Worm (Caenorhabditis elegans): ENCODE measurements around the gene K08C7.1.

The K08C7.1 gene

DNA sequence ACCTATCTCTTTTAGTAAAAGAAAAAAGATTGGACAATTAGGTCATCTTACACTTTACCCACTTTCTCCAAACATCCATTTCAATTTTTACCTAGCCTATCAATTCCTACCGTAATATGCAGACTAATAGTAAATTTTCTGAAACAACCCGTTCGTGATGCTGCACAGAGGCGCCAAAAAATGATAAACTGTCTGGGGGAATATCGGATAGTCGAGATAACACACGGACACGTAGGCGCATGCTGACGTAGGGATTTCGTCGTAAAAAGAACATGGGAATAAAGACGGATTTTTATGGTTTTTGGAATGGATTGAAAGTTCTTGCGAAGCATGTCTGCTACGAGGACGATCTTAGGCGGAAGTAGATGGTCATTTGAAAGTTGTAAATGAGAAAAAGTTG lies 40.2 kb upstream of the K08C7.1 start:
- TF ChIP-seq T07F8.4 (tag; optimal IDR thresholded peaks at IDR 0.05) (no peak), lag-1 (GFP tag; IDR thresholded peaks at IDR 0.05) (no peak), cebp-1 (GFP tag; IDR thresholded peaks at IDR 0.05) (no peak), cebp-1 (tag; optimal IDR thresholded peaks at IDR 0.05) (no peak), fkh-3 (tag; optimal IDR thresholded peaks at IDR 0.05) (no peak), madf-8 (GFP tag; conservative IDR thresholded peaks at IDR 0.05) (no peak), lsy-27 (tag; optimal IDR thresholded peaks at IDR 0.05; ENCODE audit: borderline replicate concordance, insufficient read depth) (no peak), pbrm-1 (GFP tag; IDR thresholded peaks at IDR 0.05) (no peak), F57C9.4 (tag; optimal IDR thresholded peaks at IDR 0.05) (no peak), nhr-80 (tag; optimal IDR thresholded peaks at IDR 0.05) (no peak), lin-26 (GFP tag; IDR thresholded peaks at IDR 0.05) (no peak), efl-1 (GFP tag; optimal IDR thresholded peaks at IDR 0.05) (no peak), chd-7 (tag; optimal IDR thresholded peaks at IDR 0.05) (no peak), nhr-27 (tag; optimal IDR thresholded peaks at IDR 0.05) (no peak), snpc-4 (GFP tag; optimal IDR thresholded peaks at IDR 0.05) (no peak), snpc-4 (tag; optimal IDR thresholded peaks at IDR 0.05) (no peak), hlh-12 (tag; optimal IDR thresholded peaks at IDR 0.05) (no peak), Y79H2A.3 (GFP tag; conservative IDR thresholded peaks at IDR 0.05) (no peak), ztf-6 (GFP tag; IDR thresholded peaks at IDR 0.05) (no peak), C17E4.6 (GFP tag; IDR thresholded peaks at IDR 0.05) (no peak), attf-3 (GFP tag; conservative IDR thresholded peaks at IDR 0.05) (no peak)

DNA sequence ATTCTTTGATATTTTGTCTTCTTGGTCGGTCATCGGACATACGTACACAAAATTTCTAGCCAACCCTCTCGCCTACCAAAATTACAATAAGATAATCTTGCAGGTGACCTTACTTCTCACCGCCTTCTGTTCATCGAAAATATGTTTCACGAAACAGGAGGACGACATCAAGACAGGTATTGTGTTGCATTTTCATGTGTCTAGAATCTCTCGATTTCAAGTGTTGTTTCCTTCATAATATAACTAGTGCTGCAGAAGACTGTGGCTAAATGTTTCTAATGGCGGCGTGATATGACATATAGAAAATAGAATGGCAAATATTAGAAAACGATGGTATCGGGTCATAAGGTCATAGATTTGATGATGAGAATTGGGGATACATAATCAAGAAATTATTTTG lies 39.5 kb upstream of the K08C7.1 start:
- TF ChIP-seq rec-8 (tag; optimal IDR thresholded peaks at IDR 0.05): no peak
- no peak for TF ChIP-seq bed-2 (GFP tag; IDR thresholded peaks at IDR 0.05)
- no peak for TF ChIP-seq nhr-179 (tag; optimal IDR thresholded peaks at IDR 0.05)
- TF ChIP-seq F57A8.1 (GFP tag; optimal IDR thresholded peaks at IDR 0.05): no peak
- no peak for TF ChIP-seq ccch-3 (GFP tag; optimal IDR thresholded peaks at IDR 0.05)
- no peak for TF ChIP-seq pbrm-1 (GFP tag; IDR thresholded peaks at IDR 0.05)
- TF ChIP-seq attf-6 (GFP tag; IDR thresholded peaks at IDR 0.05): no peak
- no peak for TF ChIP-seq Y53F4B.3 (GFP tag; IDR thresholded peaks at IDR 0.05)
- no peak for TF ChIP-seq F37B4.10 (GFP tag; IDR thresholded peaks at IDR 0.05)
- no peak for TF ChIP-seq C17E4.6 (GFP tag; IDR thresholded peaks at IDR 0.05)
- no peak for TF ChIP-seq tbx-9 (tag; optimal IDR thresholded peaks at IDR 0.05; ENCODE audit: borderline replicate concordance)
- TF ChIP-seq ZK185.1 (tag; optimal IDR thresholded peaks at IDR 0.05; ENCODE audit: poor library complexity, severe bottlenecking): no peak

DNA sequence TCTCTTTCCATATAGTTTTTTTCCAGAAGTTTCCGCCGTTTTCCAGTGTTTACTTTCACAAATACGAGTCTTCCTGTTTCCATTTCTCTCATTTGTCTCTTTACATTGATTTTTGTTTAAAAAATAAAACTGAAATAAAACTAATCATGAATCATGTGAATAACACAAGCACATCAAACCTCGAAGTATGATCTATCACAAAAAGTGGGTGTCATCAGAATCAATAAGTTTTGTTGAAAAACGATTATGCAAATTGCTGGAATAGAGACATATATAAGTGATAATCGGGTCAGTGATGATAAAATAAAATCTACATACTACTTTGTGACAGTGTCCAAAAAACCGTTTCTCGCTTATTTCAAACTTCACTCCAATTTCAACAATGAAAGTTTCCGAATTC lies 35.8 kb upstream of the K08C7.1 start, which contains the start of gene R09H10.7:
Gene R09H10.7 (plus strand): TSS at position 301 of the 400 bp plus-strand sequence.
- TF ChIP-seq B0336.3 (GFP tag; IDR thresholded peaks at IDR 0.05) (peak; percentile 47; the same call in 1 of the 2 replicates), F22D6.2 (tag; optimal IDR thresholded peaks at IDR 0.05) (no peak)

DNA sequence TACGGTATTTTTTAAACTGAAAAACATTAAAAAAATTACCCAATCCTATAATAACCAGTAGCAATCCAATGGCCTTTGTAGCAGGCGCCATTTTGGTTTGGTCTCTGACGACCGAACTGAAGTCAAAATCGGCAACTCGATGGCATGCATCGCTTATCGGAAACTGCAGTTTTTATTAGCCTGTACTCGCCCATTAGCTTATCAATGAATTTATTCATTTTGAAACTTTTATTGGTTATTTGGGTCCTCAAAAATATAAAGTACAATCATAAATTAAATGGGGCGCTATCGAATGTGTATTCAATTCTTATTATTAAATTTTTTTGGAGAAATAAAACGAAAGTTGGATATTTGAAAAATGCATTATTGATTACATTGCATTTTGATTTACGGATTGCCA lies 27.9 kb upstream of the K08C7.1 start, which contains the start of gene R09H10.5:
Gene R09H10.5 (minus strand): TSS at position 106 of the 400 bp plus-strand sequence.
- TF ChIP-seq nhr-80 (tag; optimal IDR thresholded peaks at IDR 0.05) (peak; percentile 51), ztf-22 (GFP tag; optimal IDR thresholded peaks at IDR 0.05) (no peak), nfya-2 (GFP tag; IDR thresholded peaks at IDR 0.05) (no peak)
